Fruit fly (Drosophila melanogaster) whole organism, embryonic: ENCODE results near the gene Surf1.

Experiments
- Atf6 ChIP-seq: fragments of 200-800 bp; sonication (Bioruptor generic); IDR thresholded peaks from 2 replicates; pipeline ENCODE4 v1.3.6; 2022; ENCODE audit warnings: missing biosample characterization, missing genetic modification characterization
- Awh ChIP-seq: fragments of 200-800 bp; sonication (Bioruptor generic); IDR thresholded peaks from 2 replicates; pipeline ENCODE4, ENCODE4 v1.3.6; 2022; ENCODE audit warnings: missing biosample characterization, missing genetic modification characterization
- B-H2 ChIP-seq: fragments of 200-800 bp; sonication (Bioruptor generic); optimal IDR thresholded peaks from 2 replicates; lab custom pipeline; 2018; ENCODE audit warnings: missing biosample characterization, mild to moderate bottlenecking, missing genetic modification characterization
- C15 ChIP-seq: fragments of 200-800 bp; sonication (Bioruptor generic); IDR thresholded peaks from 3 replicates; pipeline ENCODE4 v1.3.6; 2022; ENCODE audit warnings: missing biosample characterization, missing genetic modification characterization
- CG10209 ChIP-seq: fragments of 200-800 bp; sonication (Bioruptor generic); optimal IDR thresholded peaks from 3 replicates; lab custom pipeline; 2017; ENCODE audit warnings: missing biosample characterization, mild to moderate bottlenecking, missing genetic modification characterization, missing genetic modification reagents
- CG10565 ChIP-seq: fragments of 200-800 bp; sonication (Bioruptor generic); optimal IDR thresholded peaks from 3 replicates; lab custom pipeline; 2016; ENCODE audit warnings: missing biosample characterization, mild to moderate bottlenecking, missing genetic modification characterization
- CG11085 ChIP-seq: fragments of 200-800 bp; sonication (Bioruptor generic); IDR thresholded peaks from 2 replicates; pipeline ENCODE4 v1.3.6; 2022; ENCODE audit warnings: missing biosample characterization, missing genetic modification characterization
- CG15696 ChIP-seq: fragments of 200-800 bp; sonication (Bioruptor generic); optimal IDR thresholded peaks from 2 replicates; lab custom pipeline; 2019; ENCODE audit warnings: missing biosample characterization, mild to moderate bottlenecking, missing genetic modification characterization, moderate library complexity
- CG17829 ChIP-seq: fragments of 200-800 bp; optimal IDR thresholded peaks from 2 replicates; lab custom pipeline; 2019; ENCODE audit warnings: missing biosample characterization, mild to moderate bottlenecking, missing genetic modification characterization, moderate library complexity
- CG18476 ChIP-seq: fragments of 200-800 bp; sonication (Bioruptor generic); optimal IDR thresholded peaks from 2 replicates; lab custom pipeline; 2016; ENCODE audit warnings: missing biosample characterization, mild to moderate bottlenecking, missing genetic modification characterization
- CG18764 ChIP-seq: fragments of 200-800 bp; sonication (Bioruptor generic); optimal IDR thresholded peaks from 3 replicates; lab custom pipeline; 2016; ENCODE audit warnings: missing biosample characterization, missing genetic modification characterization
- CG2202 ChIP-seq: fragments of 200-800 bp; sonication (Bioruptor generic); optimal IDR thresholded peaks from 2 replicates; lab custom pipeline; 2018; ENCODE audit warnings: missing biosample characterization, mild to moderate bottlenecking, missing genetic modification characterization
- CG3065 ChIP-seq: fragments of 200-800 bp; sonication (Bioruptor generic); optimal IDR thresholded peaks from 2 replicates; lab custom pipeline; 2016; ENCODE audit warnings: missing biosample characterization, missing genetic modification characterization
- CG6689 ChIP-seq: fragments of 200-800 bp; sonication (Bioruptor generic); IDR thresholded peaks from 2 replicates; pipeline ENCODE4 v1.3.6; 2022; ENCODE audit warnings: missing biosample characterization, missing genetic modification characterization
- CG7271 ChIP-seq: fragments of 200-800 bp; sonication (Bioruptor generic); optimal IDR thresholded peaks from 2 replicates; lab custom pipeline; 2018; ENCODE audit warnings: missing biosample characterization, mild to moderate bottlenecking, missing genetic modification characterization, moderate library complexity
- CG7372 ChIP-seq: fragments of 200-800 bp; sonication (Bioruptor generic); IDR thresholded peaks from 2 replicates; pipeline ENCODE4 v1.3.6; 2022; ENCODE audit warnings: missing biosample characterization, missing genetic modification characterization
- CG7987 ChIP-seq: fragments of 200-800 bp; sonication (Bioruptor generic); optimal IDR thresholded peaks from 2 replicates; lab custom pipeline; 2018; ENCODE audit warnings: missing biosample characterization, mild to moderate bottlenecking, missing genetic modification characterization, moderate library complexity
- CG8089 ChIP-seq: fragments of 200-800 bp; sonication (Bioruptor generic); optimal IDR thresholded peaks from 3 replicates; lab custom pipeline; 2016; ENCODE audit warnings: missing biosample characterization, missing genetic modification characterization
- CG9876 ChIP-seq: fragments of 200-800 bp; sonication (Bioruptor generic); optimal IDR thresholded peaks from 2 replicates; lab custom pipeline; 2016; ENCODE audit warnings: missing biosample characterization, missing genetic modification characterization
- Chrac-16 ChIP-seq: fragments of 200-800 bp; sonication (Bioruptor generic); optimal IDR thresholded peaks from 3 replicates; lab custom pipeline; 2016; ENCODE audit warnings: missing biosample characterization, missing genetic modification characterization
- CkIIα-i1 ChIP-seq: fragments of 200-800 bp; sonication (Bioruptor generic); IDR thresholded peaks from 2 replicates; pipeline ENCODE4 v1.3.6; 2022; ENCODE audit warnings: missing biosample characterization, missing genetic modification characterization
- CoRest ChIP-seq: fragments of 200-800 bp; sonication (Bioruptor generic); optimal IDR thresholded peaks from 3 replicates; lab custom pipeline; 2018; ENCODE audit warnings: missing biosample characterization, mild to moderate bottlenecking, missing genetic modification characterization, moderate library complexity
- Doc2 ChIP-seq: fragments of 200-800 bp; sonication (Bioruptor generic); IDR thresholded peaks from 2 replicates; pipeline ENCODE4 v1.3.6; 2022; ENCODE audit warnings: missing biosample characterization, missing genetic modification characterization
- E2f1 ChIP-seq: fragments of 200-800 bp; sonication (Bioruptor generic); IDR thresholded peaks from 2 replicates; pipeline ENCODE4 v1.3.6; 2022; ENCODE audit warnings: missing biosample characterization, missing genetic modification characterization
- Ets65A ChIP-seq: fragments of 200-800 bp; sonication (Bioruptor generic); peaks from one replicate; lab custom pipeline; 2016; ENCODE audit warnings: missing biosample characterization, missing genetic modification characterization
- Fer1 ChIP-seq: fragments of 200-800 bp; sonication (Bioruptor generic); optimal IDR thresholded peaks from 2 replicates; lab custom pipeline; 2017; ENCODE audit warnings: missing biosample characterization, mild to moderate bottlenecking, missing genetic modification characterization
- HHEX ChIP-seq: fragments of 200-800 bp; sonication (Bioruptor generic); optimal IDR thresholded peaks from 3 replicates; lab custom pipeline; 2017; ENCODE audit warnings: missing biosample characterization, mild to moderate bottlenecking, missing genetic modification characterization, missing genetic modification reagents
- Hr3 ChIP-seq: fragments of 200-800 bp; sonication (Bioruptor generic); optimal IDR thresholded peaks from 3 replicates; lab custom pipeline; 2016; ENCODE audit warnings: missing biosample characterization, missing genetic modification characterization
- Lim3 ChIP-seq: fragments of 200-800 bp; sonication (Bioruptor generic); IDR thresholded peaks from 2 replicates; pipeline ENCODE4 v1.3.6; 2022; ENCODE audit warnings: missing biosample characterization, missing genetic modification characterization
- Max ChIP-seq: fragments of 200-800 bp; sonication (Bioruptor generic); optimal IDR thresholded peaks from 2 replicates; lab custom pipeline; 2016; ENCODE audit warnings: missing biosample characterization, mild to moderate bottlenecking, missing genetic modification characterization
- NK7.1 ChIP-seq: fragments of 200-800 bp; sonication (Bioruptor generic); optimal IDR thresholded peaks from 3 replicates; lab custom pipeline; 2016; ENCODE audit warnings: missing biosample characterization, missing genetic modification characterization
- Optix ChIP-seq: fragments of 200-800 bp; sonication (Bioruptor generic); IDR thresholded peaks from 3 replicates; pipeline ENCODE4 v1.3.6; 2022; ENCODE audit warnings: missing biosample characterization, missing genetic modification characterization
- Rfx ChIP-seq: fragments of 200-800 bp; sonication (Bioruptor generic); IDR thresholded peaks from 2 replicates; pipeline ENCODE4 v1.3.6; 2022; ENCODE audit warnings: missing biosample characterization, missing genetic modification characterization
- Six4 ChIP-seq: fragments of 200-800 bp; sonication (Bioruptor generic); optimal IDR thresholded peaks from 2 replicates; lab custom pipeline; 2016; ENCODE audit warnings: missing biosample characterization, missing genetic modification characterization
- ase ChIP-seq: fragments of 200-800 bp; sonication (Bioruptor generic); IDR thresholded peaks from 3 replicates; pipeline ENCODE4 v1.3.6; 2022; ENCODE audit warnings: missing biosample characterization, missing genetic modification characterization
- bigmax ChIP-seq: fragments of 200-800 bp; sonication (Bioruptor generic); optimal IDR thresholded peaks from 2 replicates; lab custom pipeline; 2018; ENCODE audit warnings: missing biosample characterization, mild to moderate bottlenecking, missing genetic modification characterization
- cg ChIP-seq: fragments of 200-800 bp; sonication (Bioruptor generic); optimal IDR thresholded peaks from 3 replicates; lab custom pipeline; 2019; ENCODE audit warnings: missing biosample characterization, mild to moderate bottlenecking, missing genetic modification characterization, moderate library complexity
- chif ChIP-seq, 2 experiments: fragments of 200-800 bp; sonication (Bioruptor generic); optimal IDR thresholded peaks; 3 replicates each; lab custom pipeline; 2016; ENCODE audit warnings: missing biosample characterization in 2 of 2, missing genetic modification characterization in 2 of 2
- dm ChIP-seq: fragments of 200-800 bp; sonication (Bioruptor generic); optimal IDR thresholded peaks from 3 replicates; lab custom pipeline; 2016; ENCODE audit warnings: missing biosample characterization, missing genetic modification characterization
- fd102C ChIP-seq: fragments of 200-800 bp; sonication (Bioruptor generic); optimal IDR thresholded peaks from 2 replicates; lab custom pipeline; 2018; ENCODE audit warnings: missing biosample characterization, mild to moderate bottlenecking, missing genetic modification characterization, moderate library complexity
- gro ChIP-seq: fragments of 200-800 bp; sonication (Bioruptor generic); optimal IDR thresholded peaks from 2 replicates; lab custom pipeline; 2016; ENCODE audit warnings: missing biosample characterization, missing genetic modification characterization
- kni ChIP-seq: fragments of 200-800 bp; sonication (Bioruptor generic); optimal IDR thresholded peaks from 3 replicates; lab custom pipeline; 2017; ENCODE audit warnings: mild to moderate bottlenecking, missing biosample characterization, missing genetic modification reagents, missing genetic modification characterization
- mam ChIP-seq: fragments of 200-800 bp; sonication (Bioruptor generic); optimal IDR thresholded peaks from 3 replicates; lab custom pipeline; 2016; ENCODE audit warnings: missing biosample characterization, missing genetic modification characterization
- oc ChIP-seq: fragments of 200-800 bp; sonication (Bioruptor generic); optimal IDR thresholded peaks from 2 replicates; lab custom pipeline; 2018; ENCODE audit warnings: missing biosample characterization, mild to moderate bottlenecking, missing genetic modification characterization, moderate library complexity
- salm ChIP-seq: fragments of 200-800 bp; sonication (Bioruptor generic); optimal IDR thresholded peaks from 2 replicates; lab custom pipeline; 2018; ENCODE audit warnings: missing biosample characterization, mild to moderate bottlenecking, missing genetic modification characterization
- sd ChIP-seq: fragments of 200-800 bp; sonication (Bioruptor generic); optimal IDR thresholded peaks from 3 replicates; lab custom pipeline; 2018; ENCODE audit warnings: missing biosample characterization, mild to moderate bottlenecking, missing genetic modification characterization, moderate library complexity
- sima ChIP-seq: fragments of 200-800 bp; sonication (Bioruptor generic); optimal IDR thresholded peaks from 2 replicates; lab custom pipeline; 2016; ENCODE audit warnings: missing biosample characterization, missing genetic modification characterization
- sna ChIP-seq: fragments of 200-800 bp; sonication (Bioruptor generic); IDR thresholded peaks from 2 replicates; pipeline ENCODE4 v1.3.6; 2022; ENCODE audit warnings: missing biosample characterization, missing genetic modification characterization; ENCODE audit not compliant: partially characterized antibody
- toy ChIP-seq: fragments of 200-800 bp; sonication (Bioruptor generic); IDR thresholded peaks from 2 replicates; pipeline ENCODE4 v1.3.6; 2022; ENCODE audit warnings: missing biosample characterization, missing genetic modification characterization
- wor ChIP-seq: fragments of 200-800 bp; sonication (Bioruptor generic); IDR thresholded peaks from 2 replicates; pipeline ENCODE4 v1.3.6; 2022; ENCODE audit warnings: missing biosample characterization, missing genetic modification characterization

Gene Surf1

DNA sequence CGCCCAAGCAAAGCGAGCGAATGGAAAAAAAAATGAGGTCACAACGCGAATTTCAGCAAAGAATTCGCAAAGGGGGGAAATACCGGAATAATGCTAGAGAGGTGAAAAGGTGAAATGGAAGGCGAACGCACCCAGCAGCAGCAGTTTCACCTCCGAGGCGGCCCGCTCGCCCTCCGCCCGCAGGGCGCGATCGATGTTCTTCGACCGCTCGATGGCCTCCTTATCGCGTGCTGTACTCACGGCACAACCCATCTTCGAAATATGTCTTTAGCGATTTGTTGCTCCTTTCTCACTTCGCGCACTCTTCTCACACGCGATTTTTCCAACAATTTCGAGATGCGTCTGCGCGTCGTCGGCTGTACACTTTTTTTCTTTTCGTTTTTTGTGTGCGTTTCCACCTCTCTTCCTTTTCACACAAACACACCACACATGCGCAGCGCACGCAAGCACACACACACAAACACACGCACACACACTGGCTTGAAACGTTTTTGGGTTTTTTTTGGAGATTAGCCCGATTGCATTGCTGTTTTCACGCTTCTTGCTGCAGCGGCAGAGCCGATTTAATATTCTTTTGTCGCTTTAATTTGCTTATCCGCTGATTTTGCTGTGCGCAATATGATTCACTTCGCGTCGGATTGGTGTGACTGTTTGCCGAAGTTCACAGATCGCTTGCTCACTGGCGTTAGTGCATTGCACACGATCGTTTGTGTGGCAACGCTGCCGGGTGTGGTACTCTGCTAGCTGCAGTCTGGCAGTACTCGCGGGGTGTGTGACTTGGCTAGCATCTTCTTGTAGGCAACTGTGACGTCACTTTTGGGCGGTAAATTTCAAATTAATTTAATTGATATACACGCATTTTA lies 21.5 kb downstream of the Surf1 start, which contains the start of gene Galphai (continued):
- TF ChIP-seq fd102C (GFP tag; lab: Kevin White, UChicago) (no peak), CG6689 (GFP tag; lab: Robert Waterston, UW) (no peak), CG10565 (GFP tag; lab: Kevin White, UChicago) (no peak), chif (GFP tag; optimal IDR thresholded peaks at IDR 0.05; lab: Kevin White, UChicago) (peak; percentile 8 to 21), Awh (GFP tag; lab: Robert Waterston, UW) (no peak), gro (GFP tag; lab: Kevin White, UChicago) (peak; percentile 37), CG9876 (GFP tag; lab: Kevin White, UChicago) (peak; percentile 70), CG11085 (no peak), Doc2 (GFP tag; lab: Robert Waterston, UW) (no peak), Rfx (peak; percentile 71), CG15696 (tag; lab: Kevin White, UChicago) (no peak), kni (peak; percentile 17), CG3065 (no peak), CG10209 (GFP tag; lab: Kevin White, UChicago) (no peak), E2f1 (GFP tag; lab: Robert Waterston, UW) (0 out of 2 replicates have a peak, but pooled peaks have one; percentile 9), CG18764 (GFP tag; lab: Kevin White, UChicago) (no peak), CG7271 (tag; lab: Kevin White, UChicago) (peak; percentile 13), C15 (GFP tag; lab: Robert Waterston, UW) (no peak), Atf6 (no peak), Six4 (GFP tag; lab: Kevin White, UChicago) (no peak), bigmax (GFP tag; lab: Kevin White, UChicago) (no peak), dm (GFP tag; lab: Kevin White, UChicago) (peak; percentile 58), Optix (no peak), ase (GFP tag; lab: Robert Waterston, UW) (no peak), oc (tag; lab: Kevin White, UChicago) (no peak), wor (GFP tag; lab: Robert Waterston, UW) (no peak), cg (GFP tag; lab: Kevin White, UChicago) (peak; percentile 88), sima (GFP tag; lab: Kevin White, UChicago) (no peak), Ets65A (GFP tag; lab: Kevin White, UChicago) (peak; percentile 94), CG17829 (tag; lab: Kevin White, UChicago) (peak; percentile 67), B-H2 (GFP tag; lab: Kevin White, UChicago) (no peak), HHEX (no peak), CG8089 (GFP tag; lab: Kevin White, UChicago) (no peak), CG7987 (peak; percentile 36), Fer1 (no peak), CoRest (tag; lab: Kevin White, UChicago) (peak; percentile 64), sd (peak; percentile 36), CG18476 (no peak), Max (GFP tag; lab: Kevin White, UChicago) (peak; percentile 41), toy (no peak), CkIIα-i1 (GFP tag; lab: Robert Waterston, UW) (no peak), Chrac-16 (GFP tag; lab: Kevin White, UChicago) (no peak), mam (GFP tag; lab: Kevin White, UChicago) (peak; percentile 31), Lim3 (GFP tag; lab: Robert Waterston, UW) (no peak), Hr3 (GFP tag; lab: Kevin White, UChicago) (no peak), sna (GFP tag; lab: Robert Waterston, UW) (no peak), NK7.1 (peak; percentile 14), salm (tag; lab: Kevin White, UChicago) (no peak), CG7372 (GFP tag; lab: Robert Waterston, UW) (no peak), CG2202 (tag; lab: Kevin White, UChicago) (no peak)
